Fruit fly (Drosophila melanogaster) whole organism, embryonic: ENCODE measurements around the gene Jon25Bi.
A peak's percentile ranks its signal among the peaks of the same experiment; 100 is the strongest.

Source experiments
- B-H2 ChIP-seq: fragments of 200-800 bp; sonication (Bioruptor generic); optimal IDR thresholded peaks from 2 replicates; lab custom pipeline; 2018; ENCODE audit warnings: missing biosample characterization, mild to moderate bottlenecking, missing genetic modification characterization
- CG10979 ChIP-seq: fragments of 200-800 bp; sonication (Bioruptor generic); optimal IDR thresholded peaks from 2 replicates; lab custom pipeline; 2018; ENCODE audit warnings: missing biosample characterization, mild to moderate bottlenecking, missing genetic modification characterization, moderate library complexity
- CG13424 ChIP-seq: fragments of 200-800 bp; sonication (Bioruptor generic); optimal IDR thresholded peaks from 2 replicates; lab custom pipeline; 2019; ENCODE audit warnings: missing biosample characterization, mild to moderate bottlenecking, missing genetic modification characterization, moderate library complexity
- CG17361 ChIP-seq: fragments of 200-800 bp; sonication (Bioruptor generic); IDR thresholded peaks from 3 replicates; pipeline ENCODE4 v1.3.6; 2022; ENCODE audit warnings: missing biosample characterization, missing genetic modification characterization
- CG17802 ChIP-seq: fragments of 200-800 bp; sonication (Bioruptor generic); optimal IDR thresholded peaks from 2 replicates; lab custom pipeline; 2018; ENCODE audit warnings: missing biosample characterization, mild to moderate bottlenecking, missing genetic modification characterization, moderate library complexity
- CG2116 ChIP-seq: fragments of 200-800 bp; sonication (Bioruptor generic); optimal IDR thresholded peaks from 3 replicates; lab custom pipeline; 2018; ENCODE audit warnings: missing biosample characterization, mild to moderate bottlenecking, missing genetic modification characterization
- CG42726 ChIP-seq: fragments of 200-800 bp; sonication (Bioruptor generic); IDR thresholded peaks from 2 replicates; pipeline ENCODE4 v1.3.6; 2022; ENCODE audit warnings: missing biosample characterization, missing genetic modification characterization; ENCODE audit not compliant: partially characterized antibody
- CG4360 ChIP-seq: fragments of 200-800 bp; sonication (Bioruptor generic); IDR thresholded peaks from 2 replicates; pipeline ENCODE4 v1.3.6; 2022; ENCODE audit warnings: missing biosample characterization, missing genetic modification characterization
- CG4617 ChIP-seq: fragments of 200-800 bp; sonication (Bioruptor generic); optimal IDR thresholded peaks from 3 replicates; lab custom pipeline; 2016; ENCODE audit warnings: missing biosample characterization, missing genetic modification characterization, borderline replicate concordance
- CG7839 ChIP-seq: fragments of 200-800 bp; sonication (Bioruptor generic); optimal IDR thresholded peaks from 3 replicates; lab custom pipeline; 2018; ENCODE audit warnings: missing biosample characterization, mild to moderate bottlenecking, missing genetic modification characterization, moderate library complexity
- CG8388 ChIP-seq: fragments of 200-800 bp; sonication (Bioruptor generic); optimal IDR thresholded peaks from 2 replicates; lab custom pipeline; 2019; ENCODE audit warnings: missing biosample characterization, mild to moderate bottlenecking, missing genetic modification characterization, moderate library complexity
- CG8944 ChIP-seq: fragments of 200-800 bp; sonication (Bioruptor generic); optimal IDR thresholded peaks from 3 replicates; lab custom pipeline; 2016; ENCODE audit warnings: missing biosample characterization, missing genetic modification characterization
- CG9817 ChIP-seq: fragments of 200-800 bp; sonication (Bioruptor generic); optimal IDR thresholded peaks from 2 replicates; lab custom pipeline; 2018; ENCODE audit warnings: missing biosample characterization, mild to moderate bottlenecking, missing genetic modification characterization, moderate library complexity
- Chrac-16 ChIP-seq: fragments of 200-800 bp; sonication (Bioruptor generic); optimal IDR thresholded peaks from 3 replicates; lab custom pipeline; 2016; ENCODE audit warnings: missing biosample characterization, missing genetic modification characterization
- CoRest ChIP-seq: fragments of 200-800 bp; sonication (Bioruptor generic); optimal IDR thresholded peaks from 3 replicates; lab custom pipeline; 2018; ENCODE audit warnings: missing biosample characterization, mild to moderate bottlenecking, missing genetic modification characterization, moderate library complexity
- Doc3 ChIP-seq: fragments of 200-800 bp; sonication (Bioruptor generic); IDR thresholded peaks from 3 replicates; pipeline ENCODE4 v1.3.6; 2022; ENCODE audit warnings: missing biosample characterization, missing genetic modification characterization; ENCODE audit not compliant: partially characterized antibody
- Elba2 ChIP-seq: fragments of 200-800 bp; sonication (Bioruptor generic); optimal IDR thresholded peaks from 3 replicates; lab custom pipeline; 2016; ENCODE audit warnings: missing biosample characterization, missing genetic modification characterization
- H15 ChIP-seq: fragments of 200-800 bp; sonication (Bioruptor generic); IDR thresholded peaks from 3 replicates; pipeline ENCODE4 v1.3.6; 2022; ENCODE audit warnings: missing biosample characterization, missing genetic modification characterization
- HHEX ChIP-seq: fragments of 200-800 bp; sonication (Bioruptor generic); optimal IDR thresholded peaks from 3 replicates; lab custom pipeline; 2017; ENCODE audit warnings: missing biosample characterization, mild to moderate bottlenecking, missing genetic modification characterization, missing genetic modification reagents
- MESR4 ChIP-seq: fragments of 200-800 bp; sonication (Bioruptor generic); optimal IDR thresholded peaks from 2 replicates; lab custom pipeline; 2018; ENCODE audit warnings: missing biosample characterization, mild to moderate bottlenecking, missing genetic modification characterization, moderate library complexity
- PHDP ChIP-seq: fragments of 200-800 bp; sonication (Bioruptor generic); optimal IDR thresholded peaks from 3 replicates; lab custom pipeline; 2018; ENCODE audit warnings: missing biosample characterization, mild to moderate bottlenecking, missing genetic modification characterization, moderate library complexity
- Pdp1 ChIP-seq, 2 experiments: fragments of 200-800 bp; sonication (Bioruptor generic); optimal IDR thresholded peaks; 3 replicates each; lab custom pipeline; 2016; ENCODE audit warnings: missing biosample characterization in 2 of 2, missing genetic modification characterization in 2 of 2, mild to moderate bottlenecking in 1 of 2, moderate library complexity in 1 of 2
- Six4 ChIP-seq: fragments of 200-800 bp; sonication (Bioruptor generic); optimal IDR thresholded peaks from 2 replicates; lab custom pipeline; 2016; ENCODE audit warnings: missing biosample characterization, missing genetic modification characterization
- Sry-δ ChIP-seq: fragments of 200-800 bp; sonication (Bioruptor generic); optimal IDR thresholded peaks from 2 replicates; lab custom pipeline; 2016; ENCODE audit warnings: missing biosample characterization, missing genetic modification characterization
- Trl ChIP-seq, 3 experiments: fragments of >200 bp in 2 of 3; fragments of 200-800 bp in 1 of 3; sonication (Bioruptor generic) in 1 of 3; optimal IDR thresholded peaks; 2 replicates in 1 of 3; 3 replicates in 2 of 3; lab custom pipeline; 2016 to 2017; ENCODE audit warnings: missing biosample characterization in 1 of 3, missing genetic modification characterization in 1 of 3
- Vsx1 ChIP-seq: fragments of 200-800 bp; sonication (Bioruptor generic); optimal IDR thresholded peaks from 2 replicates; lab custom pipeline; 2017; ENCODE audit warnings: missing biosample characterization, mild to moderate bottlenecking, missing genetic modification characterization, missing genetic modification reagents
- YL-1 ChIP-seq: fragments of 200-800 bp; sonication (Bioruptor generic); optimal IDR thresholded peaks from 3 replicates; lab custom pipeline; 2017; ENCODE audit warnings: missing biosample characterization, mild to moderate bottlenecking, missing genetic modification characterization
- cwo ChIP-seq: fragments of 200-800 bp; sonication (Bioruptor generic); optimal IDR thresholded peaks from 3 replicates; lab custom pipeline; 2017; ENCODE audit warnings: missing biosample characterization, missing genetic modification characterization, mild to moderate bottlenecking, moderate library complexity, missing genetic modification reagents
- en ChIP-seq: fragments of 200-800 bp; sonication (Bioruptor generic); optimal IDR thresholded peaks from 2 replicates; lab custom pipeline; 2016; ENCODE audit warnings: missing biosample characterization, missing genetic modification characterization
- eyg ChIP-seq: fragments of 200-800 bp; sonication (Bioruptor generic); optimal IDR thresholded peaks from 3 replicates; lab custom pipeline; 2016; ENCODE audit warnings: missing biosample characterization, missing genetic modification characterization
- gcm ChIP-seq: fragments of 200-800 bp; sonication (Bioruptor generic); optimal IDR thresholded peaks from 2 replicates; lab custom pipeline; 2019; ENCODE audit warnings: missing biosample characterization, mild to moderate bottlenecking, missing genetic modification characterization, moderate library complexity
- mld ChIP-seq: fragments of 200-800 bp; sonication (Bioruptor generic); IDR thresholded peaks from 3 replicates; pipeline ENCODE4 v1.3.6; 2022; ENCODE audit warnings: missing biosample characterization, missing genetic modification characterization; ENCODE audit not compliant: partially characterized antibody
- pnt ChIP-seq: fragments of 200-800 bp; sonication (Bioruptor generic); optimal IDR thresholded peaks from 3 replicates; lab custom pipeline; 2016; ENCODE audit warnings: missing biosample characterization, missing genetic modification characterization
- repo ChIP-seq: fragments of 200-800 bp; sonication (Bioruptor generic); optimal IDR thresholded peaks from 2 replicates; lab custom pipeline; 2016; ENCODE audit warnings: missing biosample characterization, missing genetic modification characterization
- schlank ChIP-seq: fragments of 200-800 bp; sonication (Bioruptor generic); optimal IDR thresholded peaks from 2 replicates; lab custom pipeline; 2018; ENCODE audit warnings: missing biosample characterization, mild to moderate bottlenecking, missing genetic modification characterization
- sd ChIP-seq: fragments of 200-800 bp; sonication (Bioruptor generic); optimal IDR thresholded peaks from 3 replicates; lab custom pipeline; 2018; ENCODE audit warnings: missing biosample characterization, mild to moderate bottlenecking, missing genetic modification characterization, moderate library complexity
- sens-2 ChIP-seq: fragments of 200-800 bp; sonication (Bioruptor generic); IDR thresholded peaks from 2 replicates; pipeline ENCODE4 v1.3.6; 2022; ENCODE audit warnings: missing biosample characterization, missing genetic modification characterization
- sima ChIP-seq: fragments of 200-800 bp; sonication (Bioruptor generic); optimal IDR thresholded peaks from 2 replicates; lab custom pipeline; 2016; ENCODE audit warnings: missing biosample characterization, missing genetic modification characterization
- sug ChIP-seq: fragments of 200-800 bp; optimal IDR thresholded peaks from 2 replicates; lab custom pipeline; 2019; ENCODE audit warnings: missing biosample characterization, mild to moderate bottlenecking, missing genetic modification characterization, moderate library complexity
- tll ChIP-seq, 2 experiments: fragments of 200-800 bp in 1 of 2; fragments of >200 bp in 1 of 2; sonication (Bioruptor generic) in 1 of 2; optimal IDR thresholded peaks; 2 replicates each; lab custom pipeline; 2017 to 2019; ENCODE audit warnings: missing biosample characterization in 2 of 2, missing genetic modification characterization in 2 of 2, mild to moderate bottlenecking in 1 of 2, moderate library complexity in 1 of 2
- unpg ChIP-seq: fragments of 200-800 bp; sonication (Bioruptor generic); optimal IDR thresholded peaks from 3 replicates; lab custom pipeline; 2018; ENCODE audit warnings: missing biosample characterization, mild to moderate bottlenecking, missing genetic modification characterization, moderate library complexity

Gene Jon25Bi

DNA sequence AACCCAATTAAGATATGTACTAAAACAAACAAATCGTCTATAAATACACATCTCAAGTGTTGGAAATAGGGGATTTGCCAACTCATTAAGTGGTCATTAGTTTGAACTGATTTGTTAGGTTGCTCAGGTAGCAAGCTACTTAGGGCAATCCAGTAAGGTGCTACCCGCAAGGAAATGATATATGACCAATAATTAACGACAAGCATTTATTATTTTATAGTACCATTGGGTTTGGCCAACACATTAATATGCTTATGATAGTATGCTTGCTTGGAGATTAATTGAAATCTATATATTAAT is 40.8 kb upstream of the Jon25Bi start (continued):
- no peak for TF ChIP-seq Doc3 (GFP tag; lab: Robert Waterston, UW)
- TF ChIP-seq sug, result peak; percentile 67
- no peak for TF ChIP-seq CG17802 (tag; lab: Kevin White, UChicago)
- TF ChIP-seq sima (GFP tag; lab: Kevin White, UChicago), result no peak
- TF ChIP-seq sd, result peak; percentile 20
- TF ChIP-seq CG17361 (GFP tag; lab: Robert Waterston, UW), result no peak
- no peak for TF ChIP-seq CG8388
- no peak for TF ChIP-seq Chrac-16 (GFP tag; lab: Kevin White, UChicago)
- no peak for TF ChIP-seq eyg (GFP tag; lab: Kevin White, UChicago)
- no peak for TF ChIP-seq CG2116 (GFP tag; lab: Kevin White, UChicago)
- TF ChIP-seq MESR4 (GFP tag; lab: Kevin White, UChicago), result no peak
- no peak for TF ChIP-seq CG4360
- peak; percentile 55; the same call in 1 of the 2 replicates for TF ChIP-seq sens-2
- no peak for TF ChIP-seq Trl (optimal IDR thresholded peaks at IDR 0.05; lab: Kevin White, UChicago)
- TF ChIP-seq Trl (GFP tag; optimal IDR thresholded peaks at IDR 0.05; lab: Kevin White, UChicago), result no peak
- TF ChIP-seq YL-1 (GFP tag; lab: Kevin White, UChicago), result no peak
- no peak for TF ChIP-seq CG8944 (GFP tag; lab: Kevin White, UChicago)
- TF ChIP-seq H15 (GFP tag; lab: Robert Waterston, UW), result no peak
- no peak for TF ChIP-seq Elba2 (GFP tag; lab: Kevin White, UChicago)
- no peak for TF ChIP-seq Pdp1 (GFP tag; optimal IDR thresholded peaks at IDR 0.05; lab: Kevin White, UChicago)
- TF ChIP-seq PHDP, result peak; percentile 4
- TF ChIP-seq mld (GFP tag; lab: Robert Waterston, UW), result no peak
- no peak for TF ChIP-seq CG7839 (tag; lab: Kevin White, UChicago)
- TF ChIP-seq schlank (tag; lab: Kevin White, UChicago), result no peak
- no peak for TF ChIP-seq en (GFP tag; lab: Kevin White, UChicago)
- TF ChIP-seq tll (GFP tag; optimal IDR thresholded peaks at IDR 0.05; lab: Kevin White, UChicago), result peak in 1 of 2 experiments; percentile 27
- TF ChIP-seq pnt (GFP tag; lab: Kevin White, UChicago), result no peak
- TF ChIP-seq CG4617 (GFP tag; lab: Kevin White, UChicago), result no peak
- TF ChIP-seq CoRest (tag; lab: Kevin White, UChicago), result no peak
- no peak for TF ChIP-seq CG42726 (GFP tag; lab: Robert Waterston, UW)
- TF ChIP-seq repo (GFP tag; lab: Kevin White, UChicago), result no peak
- peak; percentile 2 for TF ChIP-seq HHEX (GFP tag; lab: Kevin White, UChicago)
- no peak for TF ChIP-seq CG13424 (tag; lab: Kevin White, UChicago)
- no peak for TF ChIP-seq Six4 (GFP tag; lab: Kevin White, UChicago)
- TF ChIP-seq B-H2 (GFP tag; lab: Kevin White, UChicago), result no peak
- TF ChIP-seq cwo (GFP tag; lab: Kevin White, UChicago), result peak; percentile 27
- TF ChIP-seq CG10979, result no peak
- TF ChIP-seq CG9817 (tag; lab: Kevin White, UChicago), result no peak
- no peak for TF ChIP-seq Sry-δ (GFP tag; lab: Kevin White, UChicago)
- TF ChIP-seq unpg (GFP tag; lab: Kevin White, UChicago), result no peak
- peak; percentile 71 for TF ChIP-seq Vsx1 (GFP tag; lab: Kevin White, UChicago)
- TF ChIP-seq gcm, result no peak
- TF ChIP-seq, all 482 proteins: peak for 11
